Fruit fly (Drosophila melanogaster) whole organism, wandering third instar larva: Measurements from ENCODE around the gene kuk.

Experiments
- Abd-B ChIP-seq: fragments of >200 bp; optimal IDR thresholded peaks from 2 replicates; lab custom pipeline; 2017; ENCODE audit warnings: missing biosample characterization, missing genetic modification characterization
- CG32264 ChIP-seq: fragments of 200-800 bp; sonication (Bioruptor generic); optimal IDR thresholded peaks from 2 replicates; lab custom pipeline; 2016; ENCODE audit warnings: missing biosample characterization, missing genetic modification characterization
- CG9705 ChIP-seq: fragments of 200-800 bp; sonication (Bioruptor generic); optimal IDR thresholded peaks from 2 replicates; lab custom pipeline; 2018; ENCODE audit warnings: missing biosample characterization, mild to moderate bottlenecking, missing genetic modification characterization
- CrebA ChIP-seq: fragments of 200-800 bp; sonication (Bioruptor generic); optimal IDR thresholded peaks from 2 replicates; lab custom pipeline; 2016; ENCODE audit warnings: missing biosample characterization, mild to moderate bottlenecking, missing genetic modification characterization, borderline replicate concordance
- Dfd ChIP-seq: fragments of >200 bp; optimal IDR thresholded peaks from 2 replicates; lab custom pipeline; 2017; ENCODE audit warnings: missing biosample characterization, missing genetic modification characterization
- Dif ChIP-seq: fragments of 200-275, 200-300 bp; sonication (Bioruptor generic); optimal IDR thresholded peaks from 2 replicates; lab custom pipeline; 2018; ENCODE audit warnings: missing biosample characterization, missing genetic modification characterization; ENCODE audit not compliant: partially characterized antibody
- GATAd ChIP-seq: sonication (Bioruptor generic); optimal IDR thresholded peaks from 2 replicates; lab custom pipeline; 2016; ENCODE audit warnings: missing biosample characterization, missing genetic modification characterization
- HLH106 ChIP-seq: fragments of 200-800 bp; optimal IDR thresholded peaks from 3 replicates; lab custom pipeline; 2019; ENCODE audit warnings: missing biosample characterization, mild to moderate bottlenecking, missing genetic modification characterization, moderate library complexity
- Hnf4 ChIP-seq: fragments of 200-800 bp; sonication (Bioruptor generic); optimal IDR thresholded peaks from 2 replicates; lab custom pipeline; 2016; ENCODE audit warnings: missing biosample characterization, mild to moderate bottlenecking, missing genetic modification characterization
- Hr78 ChIP-seq: fragments of >200 bp; optimal IDR thresholded peaks from 2 replicates; lab custom pipeline; 2017; ENCODE audit warnings: missing biosample characterization, missing genetic modification characterization
- Hr83 ChIP-seq: fragments of 200-300 bp; sonication (Bioruptor generic); optimal IDR thresholded peaks from 2 replicates; lab custom pipeline; 2016; ENCODE audit warnings: missing biosample characterization, mild to moderate bottlenecking, missing genetic modification characterization, moderate library complexity; ENCODE audit not compliant: poor library complexity, severe bottlenecking
- Jra ChIP-seq: sonication (Bioruptor generic); optimal IDR thresholded peaks from 2 replicates; lab custom pipeline; 2016; ENCODE audit warnings: missing biosample characterization, missing genetic modification characterization
- Mio ChIP-seq: sonication (Bioruptor generic); optimal IDR thresholded peaks from 2 replicates; lab custom pipeline; 2016; ENCODE audit warnings: missing biosample characterization, missing genetic modification characterization
- Myc ChIP-seq: fragments of >200 bp; optimal IDR thresholded peaks from 2 replicates; lab custom pipeline; 2017
- N ChIP-seq: fragments of >200 bp; optimal IDR thresholded peaks from 2 replicates; lab custom pipeline; 2018; ENCODE audit warnings: missing biosample characterization, missing external identifiers, missing genetic modification characterization
- OdsH ChIP-seq: fragments of 200-800 bp; sonication (Bioruptor generic); optimal IDR thresholded peaks from 2 replicates; lab custom pipeline; 2016; ENCODE audit warnings: missing biosample characterization, mild to moderate bottlenecking, missing genetic modification characterization
- Rel ChIP-seq, 2 experiments: fragments of 200-800 bp; sonication (Bioruptor generic) in 1 of 2; optimal IDR thresholded peaks; 2 replicates in 1 of 2; 3 replicates in 1 of 2; lab custom pipeline; 2016 to 2019; ENCODE audit warnings: mild to moderate bottlenecking in 2 of 2, missing biosample characterization in 2 of 2, missing genetic modification characterization in 2 of 2, moderate library complexity in 1 of 2
- Sp1 ChIP-seq: fragments of 200-800 bp; sonication (Bioruptor generic); optimal IDR thresholded peaks from 3 replicates; lab custom pipeline; 2019; ENCODE audit warnings: missing biosample characterization, mild to moderate bottlenecking, missing genetic modification characterization, moderate library complexity
- Vsx2 ChIP-seq: fragments of 200-300, 225-300 bp; sonication (Bioruptor generic); optimal IDR thresholded peaks from 2 replicates; lab custom pipeline; 2018; ENCODE audit warnings: missing biosample characterization, missing genetic modification characterization; ENCODE audit not compliant: partially characterized antibody
- br ChIP-seq: fragments of 200-800 bp; sonication (Bioruptor generic); optimal IDR thresholded peaks from 2 replicates; lab custom pipeline; 2016; ENCODE audit warnings: missing biosample characterization, missing genetic modification characterization
- brk ChIP-seq: fragments of 200-800 bp; sonication (Bioruptor generic); optimal IDR thresholded peaks from 2 replicates; lab custom pipeline; 2016; ENCODE audit warnings: missing biosample characterization, mild to moderate bottlenecking, missing genetic modification characterization
- dl ChIP-seq, 2 experiments: fragments of 175-275, 200-275 bp in 1 of 2; fragments of 200-275 bp in 1 of 2; sonication (Bioruptor generic); optimal IDR thresholded peaks; lab custom pipeline; 2018; ENCODE audit warnings: mild to moderate bottlenecking in 2 of 2, missing biosample characterization in 2 of 2, missing genetic modification characterization in 2 of 2, moderate library complexity in 2 of 2; ENCODE audit not compliant: partially characterized antibody in 2 of 2, insufficient read depth in 1 of 2
- dmrt93B ChIP-seq: fragments of 200-800 bp; sonication (Bioruptor generic); optimal IDR thresholded peaks from 2 replicates; lab custom pipeline; 2018; ENCODE audit warnings: missing biosample characterization, mild to moderate bottlenecking, missing genetic modification characterization
- dsf ChIP-seq: sonication (Bioruptor generic); optimal IDR thresholded peaks from 2 replicates; lab custom pipeline; 2016; ENCODE audit warnings: missing biosample characterization, missing genetic modification characterization, borderline replicate concordance
- ey ChIP-seq: fragments of 200-800 bp; sonication (Bioruptor generic); optimal IDR thresholded peaks from 2 replicates; lab custom pipeline; 2016; ENCODE audit warnings: missing biosample characterization, missing genetic modification characterization
- foxo ChIP-seq, 2 experiments: fragments of 200-800 bp; sonication (Bioruptor generic); optimal IDR thresholded peaks; 2 replicates in 1 of 2; 3 replicates in 1 of 2; lab custom pipeline; 2016 to 2017; ENCODE audit warnings: missing biosample characterization in 2 of 2, missing genetic modification characterization in 2 of 2
- fru ChIP-seq: fragments of 200-800 bp; sonication (Bioruptor generic); optimal IDR thresholded peaks from 3 replicates; lab custom pipeline; 2016; ENCODE audit warnings: missing biosample characterization, mild to moderate bottlenecking, missing genetic modification characterization
- h ChIP-seq: fragments of 200-800 bp; sonication (Bioruptor generic); optimal IDR thresholded peaks from 3 replicates; lab custom pipeline; 2016; ENCODE audit warnings: missing biosample characterization, mild to moderate bottlenecking, missing genetic modification characterization
- jim ChIP-seq: fragments of 175-275, 200-325 bp; sonication (Bioruptor generic); optimal IDR thresholded peaks from 2 replicates; lab custom pipeline; 2016; ENCODE audit warnings: missing biosample characterization, mild to moderate bottlenecking, missing genetic modification characterization
- lola ChIP-seq: fragments of >200 bp; optimal IDR thresholded peaks from 2 replicates; lab custom pipeline; 2017; ENCODE audit warnings: missing biosample characterization, missing genetic modification characterization
- pan ChIP-seq: fragments of >200 bp; optimal IDR thresholded peaks from 2 replicates; lab custom pipeline; 2017
- psq ChIP-seq: fragments of 200-800 bp; sonication (Bioruptor generic); optimal IDR thresholded peaks from 3 replicates; lab custom pipeline; 2017; ENCODE audit warnings: missing biosample characterization, mild to moderate bottlenecking, missing genetic modification characterization, moderate library complexity
- rgr ChIP-seq: fragments of 200-800 bp; sonication (Bioruptor generic); optimal IDR thresholded peaks from 3 replicates; lab custom pipeline; 2016; ENCODE audit warnings: missing biosample characterization, mild to moderate bottlenecking, missing genetic modification characterization
- sage ChIP-seq: fragments of 200-800 bp; sonication (Bioruptor generic); optimal IDR thresholded peaks from 2 replicates; lab custom pipeline; 2016; ENCODE audit warnings: missing biosample characterization, mild to moderate bottlenecking, missing genetic modification characterization
- sv ChIP-seq: fragments of 200-800 bp; sonication (Bioruptor generic); optimal IDR thresholded peaks from 3 replicates; lab custom pipeline; 2016; ENCODE audit warnings: missing biosample characterization, missing genetic modification characterization
- tai ChIP-seq: sonication (Bioruptor generic); optimal IDR thresholded peaks from 2 replicates; lab custom pipeline; 2016; ENCODE audit warnings: missing biosample characterization, missing genetic modification characterization
- usp ChIP-seq: fragments of >200 bp; optimal IDR thresholded peaks from 2 replicates; lab custom pipeline; 2017; ENCODE audit warnings: missing biosample characterization, missing genetic modification characterization
- woc ChIP-seq: sonication (Bioruptor generic); optimal IDR thresholded peaks from 2 replicates; lab custom pipeline; 2016; ENCODE audit warnings: missing biosample characterization, mild to moderate bottlenecking, missing genetic modification characterization

Gene kuk

dm6 chr3R:17117607-17118327, 37.7 kb downstream of the kuk start:
- TF ChIP-seq CG32264 (GFP tag; lab: Kevin White, UChicago), result no peak
- TF ChIP-seq Dfd, result no peak
- no peak for TF ChIP-seq dl (GFP tag; optimal IDR thresholded peaks at IDR 0.05; lab: Kevin White, UChicago; ENCODE audit: insufficient read depth in 1 of 2, partially characterized antibody in 2 of 2)
- TF ChIP-seq jim (GFP tag; lab: Kevin White, UChicago), result no peak
- peak; percentile 64 for TF ChIP-seq fru (GFP tag; lab: Kevin White, UChicago)
- no peak for TF ChIP-seq N
- no peak for TF ChIP-seq brk (GFP tag; lab: Kevin White, UChicago)
- TF ChIP-seq Rel (GFP tag; optimal IDR thresholded peaks at IDR 0.05; lab: Kevin White, UChicago), result no peak
- peak; percentile 2 for TF ChIP-seq Rel (tag; optimal IDR thresholded peaks at IDR 0.05; lab: Kevin White, UChicago)
- no peak for TF ChIP-seq CG9705 (GFP tag; lab: Kevin White, UChicago)
- peak; percentile 40 for TF ChIP-seq dmrt93B
- no peak for TF ChIP-seq Dif (GFP tag; lab: Kevin White, UChicago)
- TF ChIP-seq br (GFP tag; lab: Kevin White, UChicago), result peak; percentile 55
- no peak for TF ChIP-seq GATAd (GFP tag; lab: Kevin White, UChicago)
- TF ChIP-seq pan, result no peak
- no peak for TF ChIP-seq Hr78
- peak; percentile 65 for TF ChIP-seq ey (GFP tag; lab: Kevin White, UChicago)
- TF ChIP-seq woc (GFP tag; lab: Kevin White, UChicago), result peak; percentile 79
- no peak for TF ChIP-seq tai (GFP tag; lab: Kevin White, UChicago)
- TF ChIP-seq dsf (GFP tag; lab: Kevin White, UChicago), result no peak
- peak; percentile 71 for TF ChIP-seq OdsH (GFP tag; lab: Kevin White, UChicago)
- TF ChIP-seq CrebA (GFP tag; lab: Kevin White, UChicago), result no peak
- peak; percentile 8 for TF ChIP-seq sage (GFP tag; lab: Kevin White, UChicago)
- TF ChIP-seq h (GFP tag; lab: Kevin White, UChicago), result peak; percentile 79
- TF ChIP-seq sv (GFP tag; lab: Kevin White, UChicago), result no peak
- peak; percentile 77 for TF ChIP-seq HLH106 (tag; lab: Kevin White, UChicago)
- no peak for TF ChIP-seq Vsx2 (GFP tag; lab: Kevin White, UChicago)
- TF ChIP-seq psq (GFP tag; lab: Kevin White, UChicago), result peak; percentile 84
- no peak for TF ChIP-seq Myc (lab: Kevin White, UChicago)
- TF ChIP-seq Jra (GFP tag; lab: Kevin White, UChicago), result no peak
- peak; percentile 22 for TF ChIP-seq Hnf4
- TF ChIP-seq foxo (GFP tag; optimal IDR thresholded peaks at IDR 0.05; lab: Kevin White, UChicago), result peak in 1 of 2 experiments; percentile 57
- TF ChIP-seq rgr, result peak; percentile 52
- TF ChIP-seq usp (GFP tag; lab: Kevin White, UChicago), result no peak
- TF ChIP-seq lola, result no peak
- TF ChIP-seq Abd-B, result no peak
- TF ChIP-seq Sp1 (GFP tag; lab: Kevin White, UChicago), result peak; percentile 72
- no peak for TF ChIP-seq Mio
- TF ChIP-seq Hr83 (GFP tag; lab: Kevin White, UChicago), result no peak

dm6 chr3R:17118917-17119378, 38.9 kb downstream of the kuk start:
- TF ChIP-seq tai (GFP tag; lab: Kevin White, UChicago) (no peak), Vsx2 (GFP tag; lab: Kevin White, UChicago) (no peak), foxo (GFP tag; optimal IDR thresholded peaks at IDR 0.05; lab: Kevin White, UChicago) (peak in 1 of 2 experiments; percentile 32), fru (GFP tag; lab: Kevin White, UChicago) (no peak), psq (GFP tag; lab: Kevin White, UChicago) (no peak), OdsH (GFP tag; lab: Kevin White, UChicago) (no peak), CG32264 (GFP tag; lab: Kevin White, UChicago) (peak; percentile 15), lola (peak; percentile 45), Sp1 (GFP tag; lab: Kevin White, UChicago) (peak; percentile 39), Abd-B (no peak), sv (GFP tag; lab: Kevin White, UChicago) (no peak), rgr (no peak), dl (GFP tag; optimal IDR thresholded peaks at IDR 0.05; lab: Kevin White, UChicago; ENCODE audit: insufficient read depth in 1 of 2, partially characterized antibody in 2 of 2) (peak; percentile 29 to 60), br (GFP tag; lab: Kevin White, UChicago) (peak; percentile 12), GATAd (GFP tag; lab: Kevin White, UChicago) (no peak), CrebA (GFP tag; lab: Kevin White, UChicago) (peak; percentile 74), dmrt93B (no peak), h (GFP tag; lab: Kevin White, UChicago) (no peak), N (no peak), Hr78 (no peak), jim (GFP tag; lab: Kevin White, UChicago) (no peak), brk (GFP tag; lab: Kevin White, UChicago) (peak; percentile 38), Hr83 (GFP tag; lab: Kevin White, UChicago) (peak; percentile 45), Dif (GFP tag; lab: Kevin White, UChicago) (peak; percentile 59), dsf (GFP tag; lab: Kevin White, UChicago) (no peak), Rel (GFP tag; optimal IDR thresholded peaks at IDR 0.05; lab: Kevin White, UChicago) (no peak), Rel (tag; optimal IDR thresholded peaks at IDR 0.05; lab: Kevin White, UChicago) (peak; percentile 22), ey (GFP tag; lab: Kevin White, UChicago) (no peak), Dfd (no peak), sage (GFP tag; lab: Kevin White, UChicago) (peak; percentile 73)
- TF ChIP-seq, all 38 proteins: peak for 12
